Fruit fly (Drosophila melanogaster) whole organism, wandering third instar larva: Measurements from ENCODE around the gene CG14054.

Experiments used
- Abd-B ChIP-seq: fragments of >200 bp; optimal IDR thresholded peaks from 2 replicates; lab custom pipeline; 2017; ENCODE audit warnings: missing biosample characterization, missing genetic modification characterization
- CG32264 ChIP-seq: fragments of 200-800 bp; sonication (Bioruptor generic); optimal IDR thresholded peaks from 2 replicates; lab custom pipeline; 2016; ENCODE audit warnings: missing biosample characterization, missing genetic modification characterization
- CG9705 ChIP-seq: fragments of 200-800 bp; sonication (Bioruptor generic); optimal IDR thresholded peaks from 2 replicates; lab custom pipeline; 2018; ENCODE audit warnings: missing biosample characterization, mild to moderate bottlenecking, missing genetic modification characterization
- CrebA ChIP-seq: fragments of 200-800 bp; sonication (Bioruptor generic); optimal IDR thresholded peaks from 2 replicates; lab custom pipeline; 2016; ENCODE audit warnings: missing biosample characterization, mild to moderate bottlenecking, missing genetic modification characterization, borderline replicate concordance
- Dfd ChIP-seq: fragments of >200 bp; optimal IDR thresholded peaks from 2 replicates; lab custom pipeline; 2017; ENCODE audit warnings: missing biosample characterization, missing genetic modification characterization
- Dif ChIP-seq: fragments of 200-275, 200-300 bp; sonication (Bioruptor generic); optimal IDR thresholded peaks from 2 replicates; lab custom pipeline; 2018; ENCODE audit warnings: missing biosample characterization, missing genetic modification characterization; ENCODE audit not compliant: partially characterized antibody
- GATAd ChIP-seq: sonication (Bioruptor generic); optimal IDR thresholded peaks from 2 replicates; lab custom pipeline; 2016; ENCODE audit warnings: missing biosample characterization, missing genetic modification characterization
- HLH106 ChIP-seq: fragments of 200-800 bp; optimal IDR thresholded peaks from 3 replicates; lab custom pipeline; 2019; ENCODE audit warnings: missing biosample characterization, mild to moderate bottlenecking, missing genetic modification characterization, moderate library complexity
- Hnf4 ChIP-seq: fragments of 200-800 bp; sonication (Bioruptor generic); optimal IDR thresholded peaks from 2 replicates; lab custom pipeline; 2016; ENCODE audit warnings: missing biosample characterization, mild to moderate bottlenecking, missing genetic modification characterization
- Hr78 ChIP-seq: fragments of >200 bp; optimal IDR thresholded peaks from 2 replicates; lab custom pipeline; 2017; ENCODE audit warnings: missing biosample characterization, missing genetic modification characterization
- Hr83 ChIP-seq: fragments of 200-300 bp; sonication (Bioruptor generic); optimal IDR thresholded peaks from 2 replicates; lab custom pipeline; 2016; ENCODE audit warnings: missing biosample characterization, mild to moderate bottlenecking, missing genetic modification characterization, moderate library complexity; ENCODE audit not compliant: poor library complexity, severe bottlenecking
- Jra ChIP-seq: sonication (Bioruptor generic); optimal IDR thresholded peaks from 2 replicates; lab custom pipeline; 2016; ENCODE audit warnings: missing biosample characterization, missing genetic modification characterization
- Mio ChIP-seq: sonication (Bioruptor generic); optimal IDR thresholded peaks from 2 replicates; lab custom pipeline; 2016; ENCODE audit warnings: missing biosample characterization, missing genetic modification characterization
- Myc ChIP-seq: fragments of >200 bp; optimal IDR thresholded peaks from 2 replicates; lab custom pipeline; 2017
- N ChIP-seq: fragments of >200 bp; optimal IDR thresholded peaks from 2 replicates; lab custom pipeline; 2018; ENCODE audit warnings: missing biosample characterization, missing external identifiers, missing genetic modification characterization
- OdsH ChIP-seq: fragments of 200-800 bp; sonication (Bioruptor generic); optimal IDR thresholded peaks from 2 replicates; lab custom pipeline; 2016; ENCODE audit warnings: missing biosample characterization, mild to moderate bottlenecking, missing genetic modification characterization
- Rel ChIP-seq, 2 experiments: fragments of 200-800 bp; sonication (Bioruptor generic) in 1 of 2; optimal IDR thresholded peaks; 2 replicates in 1 of 2; 3 replicates in 1 of 2; lab custom pipeline; 2016 to 2019; ENCODE audit warnings: mild to moderate bottlenecking in 2 of 2, missing biosample characterization in 2 of 2, missing genetic modification characterization in 2 of 2, moderate library complexity in 1 of 2
- Sp1 ChIP-seq: fragments of 200-800 bp; sonication (Bioruptor generic); optimal IDR thresholded peaks from 3 replicates; lab custom pipeline; 2019; ENCODE audit warnings: missing biosample characterization, mild to moderate bottlenecking, missing genetic modification characterization, moderate library complexity
- Vsx2 ChIP-seq: fragments of 200-300, 225-300 bp; sonication (Bioruptor generic); optimal IDR thresholded peaks from 2 replicates; lab custom pipeline; 2018; ENCODE audit warnings: missing biosample characterization, missing genetic modification characterization; ENCODE audit not compliant: partially characterized antibody
- br ChIP-seq: fragments of 200-800 bp; sonication (Bioruptor generic); optimal IDR thresholded peaks from 2 replicates; lab custom pipeline; 2016; ENCODE audit warnings: missing biosample characterization, missing genetic modification characterization
- brk ChIP-seq: fragments of 200-800 bp; sonication (Bioruptor generic); optimal IDR thresholded peaks from 2 replicates; lab custom pipeline; 2016; ENCODE audit warnings: missing biosample characterization, mild to moderate bottlenecking, missing genetic modification characterization
- dl ChIP-seq, 2 experiments: fragments of 175-275, 200-275 bp in 1 of 2; fragments of 200-275 bp in 1 of 2; sonication (Bioruptor generic); optimal IDR thresholded peaks; lab custom pipeline; 2018; ENCODE audit warnings: mild to moderate bottlenecking in 2 of 2, missing biosample characterization in 2 of 2, missing genetic modification characterization in 2 of 2, moderate library complexity in 2 of 2; ENCODE audit not compliant: partially characterized antibody in 2 of 2, insufficient read depth in 1 of 2
- dmrt93B ChIP-seq: fragments of 200-800 bp; sonication (Bioruptor generic); optimal IDR thresholded peaks from 2 replicates; lab custom pipeline; 2018; ENCODE audit warnings: missing biosample characterization, mild to moderate bottlenecking, missing genetic modification characterization
- dsf ChIP-seq: sonication (Bioruptor generic); optimal IDR thresholded peaks from 2 replicates; lab custom pipeline; 2016; ENCODE audit warnings: missing biosample characterization, missing genetic modification characterization, borderline replicate concordance
- ey ChIP-seq: fragments of 200-800 bp; sonication (Bioruptor generic); optimal IDR thresholded peaks from 2 replicates; lab custom pipeline; 2016; ENCODE audit warnings: missing biosample characterization, missing genetic modification characterization
- foxo ChIP-seq, 2 experiments: fragments of 200-800 bp; sonication (Bioruptor generic); optimal IDR thresholded peaks; 2 replicates in 1 of 2; 3 replicates in 1 of 2; lab custom pipeline; 2016 to 2017; ENCODE audit warnings: missing biosample characterization in 2 of 2, missing genetic modification characterization in 2 of 2
- fru ChIP-seq: fragments of 200-800 bp; sonication (Bioruptor generic); optimal IDR thresholded peaks from 3 replicates; lab custom pipeline; 2016; ENCODE audit warnings: missing biosample characterization, mild to moderate bottlenecking, missing genetic modification characterization
- h ChIP-seq: fragments of 200-800 bp; sonication (Bioruptor generic); optimal IDR thresholded peaks from 3 replicates; lab custom pipeline; 2016; ENCODE audit warnings: missing biosample characterization, mild to moderate bottlenecking, missing genetic modification characterization
- jim ChIP-seq: fragments of 175-275, 200-325 bp; sonication (Bioruptor generic); optimal IDR thresholded peaks from 2 replicates; lab custom pipeline; 2016; ENCODE audit warnings: missing biosample characterization, mild to moderate bottlenecking, missing genetic modification characterization
- lola ChIP-seq: fragments of >200 bp; optimal IDR thresholded peaks from 2 replicates; lab custom pipeline; 2017; ENCODE audit warnings: missing biosample characterization, missing genetic modification characterization
- pan ChIP-seq: fragments of >200 bp; optimal IDR thresholded peaks from 2 replicates; lab custom pipeline; 2017
- psq ChIP-seq: fragments of 200-800 bp; sonication (Bioruptor generic); optimal IDR thresholded peaks from 3 replicates; lab custom pipeline; 2017; ENCODE audit warnings: missing biosample characterization, mild to moderate bottlenecking, missing genetic modification characterization, moderate library complexity
- rgr ChIP-seq: fragments of 200-800 bp; sonication (Bioruptor generic); optimal IDR thresholded peaks from 3 replicates; lab custom pipeline; 2016; ENCODE audit warnings: missing biosample characterization, mild to moderate bottlenecking, missing genetic modification characterization
- sage ChIP-seq: fragments of 200-800 bp; sonication (Bioruptor generic); optimal IDR thresholded peaks from 2 replicates; lab custom pipeline; 2016; ENCODE audit warnings: missing biosample characterization, mild to moderate bottlenecking, missing genetic modification characterization
- sv ChIP-seq: fragments of 200-800 bp; sonication (Bioruptor generic); optimal IDR thresholded peaks from 3 replicates; lab custom pipeline; 2016; ENCODE audit warnings: missing biosample characterization, missing genetic modification characterization
- tai ChIP-seq: sonication (Bioruptor generic); optimal IDR thresholded peaks from 2 replicates; lab custom pipeline; 2016; ENCODE audit warnings: missing biosample characterization, missing genetic modification characterization
- usp ChIP-seq: fragments of >200 bp; optimal IDR thresholded peaks from 2 replicates; lab custom pipeline; 2017; ENCODE audit warnings: missing biosample characterization, missing genetic modification characterization
- woc ChIP-seq: sonication (Bioruptor generic); optimal IDR thresholded peaks from 2 replicates; lab custom pipeline; 2016; ENCODE audit warnings: missing biosample characterization, mild to moderate bottlenecking, missing genetic modification characterization

CG14054 gene

dm6 chrX:2089812-2090211, 23.7 kb upstream of the CG14054 start:
- TF ChIP-seq Mio (GFP tag; lab: Kevin White, UChicago) (no peak), GATAd (no peak), Vsx2 (GFP tag; lab: Kevin White, UChicago) (no peak), jim (GFP tag; lab: Kevin White, UChicago) (no peak), pan (lab: Kevin White, UChicago) (no peak)

DNA sequence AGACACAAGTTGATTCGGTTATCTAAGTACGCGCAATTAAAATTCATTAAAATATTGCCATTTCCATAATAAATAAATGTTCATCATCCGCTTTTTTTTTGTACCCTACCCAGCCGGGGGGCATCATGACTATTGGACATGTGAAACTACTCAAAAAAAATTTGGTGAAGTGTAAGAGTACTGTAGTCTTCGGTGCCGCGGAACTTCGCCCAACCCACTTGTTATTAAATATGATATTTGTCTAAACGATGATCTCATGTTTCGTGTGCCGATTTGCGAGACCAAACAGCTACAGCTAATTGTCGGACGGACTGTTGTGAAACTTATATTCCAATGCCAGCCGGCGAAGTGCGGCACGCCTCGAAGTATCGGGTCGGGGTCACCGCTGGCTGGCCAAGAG, 22.6 kb upstream of the CG14054 start:
- TF ChIP-seq dl (GFP tag; optimal IDR thresholded peaks at IDR 0.05; lab: Kevin White, UChicago; ENCODE audit: insufficient read depth in 1 of 2, partially characterized antibody in 2 of 2) (no peak), Mio (GFP tag; lab: Kevin White, UChicago) (no peak), psq (no peak), CG32264 (no peak), tai (GFP tag; lab: Kevin White, UChicago) (no peak), Vsx2 (GFP tag; lab: Kevin White, UChicago) (no peak), jim (GFP tag; lab: Kevin White, UChicago) (no peak), Hnf4 (no peak), Sp1 (GFP tag; lab: Kevin White, UChicago) (no peak), Dif (no peak), CrebA (GFP tag; lab: Kevin White, UChicago) (no peak), fru (GFP tag; lab: Kevin White, UChicago) (no peak), sv (no peak), rgr (no peak), Myc (no peak), HLH106 (tag; lab: Kevin White, UChicago) (no peak), dmrt93B (GFP tag; lab: Kevin White, UChicago) (no peak), Rel (GFP tag; optimal IDR thresholded peaks at IDR 0.05; lab: Kevin White, UChicago) (no peak), Rel (tag; optimal IDR thresholded peaks at IDR 0.05; lab: Kevin White, UChicago) (no peak)

DNA sequence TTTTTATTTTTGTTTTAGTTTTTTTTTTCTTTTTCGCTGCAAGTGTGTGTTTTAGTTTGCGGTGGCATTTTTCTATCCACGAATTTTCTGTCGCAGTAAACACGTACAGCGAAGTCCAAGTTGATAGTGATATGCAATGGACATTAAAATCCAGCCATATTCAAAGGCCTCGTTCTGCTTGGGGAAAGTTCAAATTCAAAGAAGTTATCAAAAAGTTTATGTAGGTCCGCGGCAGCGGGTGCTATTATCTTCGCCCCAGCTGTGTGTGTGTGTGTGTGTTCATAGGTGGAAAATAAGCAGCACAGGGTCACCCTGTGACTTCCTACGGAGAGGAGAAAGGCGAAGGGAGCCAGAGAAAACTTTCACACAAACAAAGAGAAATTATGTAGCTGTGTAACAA, 21.3 kb upstream of the CG14054 start:
- TF ChIP-seq Mio (GFP tag; lab: Kevin White, UChicago) = no peak

DNA sequence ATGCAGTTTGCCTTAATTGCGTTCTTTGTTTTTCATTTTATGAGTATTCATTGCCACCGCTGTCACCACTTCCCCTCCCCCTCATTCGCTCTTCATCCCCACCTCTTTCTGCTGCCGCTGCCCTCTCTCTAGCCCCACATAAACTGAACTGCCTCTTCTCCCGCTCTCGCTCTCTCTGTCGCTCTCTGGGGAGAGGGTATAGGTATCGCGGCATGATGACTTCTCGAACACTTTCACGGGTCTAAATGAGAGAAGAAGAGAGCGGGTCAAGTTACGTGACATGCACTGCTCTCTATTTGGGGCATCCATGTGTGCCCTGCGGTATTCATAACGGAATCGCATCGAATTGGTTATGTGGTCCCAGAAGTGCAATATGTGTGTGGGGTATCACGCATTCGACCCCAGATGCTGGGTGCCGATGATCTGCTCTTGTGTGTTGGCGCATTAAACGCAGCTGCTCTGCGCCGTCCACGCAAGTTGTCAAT, 17.6 kb upstream of the CG14054 start:
- TF ChIP-seq Hr78 (GFP tag; lab: Kevin White, UChicago) (no peak), Mio (GFP tag; lab: Kevin White, UChicago) (peak; percentile 48), Jra (GFP tag; lab: Kevin White, UChicago) (peak; percentile 52), usp (GFP tag; lab: Kevin White, UChicago) (no peak), woc (GFP tag; lab: Kevin White, UChicago) (peak; percentile 96), sage (no peak), jim (GFP tag; lab: Kevin White, UChicago) (peak; percentile 91), sv (peak; percentile 30), Abd-B (no peak), Hr83 (GFP tag; lab: Kevin White, UChicago) (peak; percentile 80), lola (no peak), h (GFP tag; lab: Kevin White, UChicago) (peak; percentile 95), CrebA (GFP tag; lab: Kevin White, UChicago) (no peak), Hnf4 (peak; percentile 86), Myc (no peak), br (GFP tag; lab: Kevin White, UChicago) (peak; percentile 94), ey (peak; percentile 96), Vsx2 (GFP tag; lab: Kevin White, UChicago) (no peak), Sp1 (GFP tag; lab: Kevin White, UChicago) (peak; percentile 79), dl (GFP tag; optimal IDR thresholded peaks at IDR 0.05; lab: Kevin White, UChicago; ENCODE audit: insufficient read depth in 1 of 2, partially characterized antibody in 2 of 2) (peak; percentile 94 to 98), GATAd (no peak), dmrt93B (GFP tag; lab: Kevin White, UChicago) (peak; percentile 76), tai (GFP tag; lab: Kevin White, UChicago) (no peak), OdsH (GFP tag; lab: Kevin White, UChicago) (peak; percentile 92), fru (GFP tag; lab: Kevin White, UChicago) (peak; percentile 93), Dfd (GFP tag; lab: Kevin White, UChicago) (no peak), Dif (peak; percentile 99), N (GFP tag; lab: Kevin White, UChicago) (no peak), foxo (GFP tag; optimal IDR thresholded peaks at IDR 0.05; lab: Kevin White, UChicago) (peak; percentile 59 to 91), HLH106 (tag; lab: Kevin White, UChicago) (peak; percentile 76), psq (peak; percentile 82), CG9705 (GFP tag; lab: Kevin White, UChicago) (no peak), dsf (GFP tag; lab: Kevin White, UChicago) (peak; percentile 1), brk (GFP tag; lab: Kevin White, UChicago) (no peak), pan (lab: Kevin White, UChicago) (peak; percentile 81), rgr (peak; percentile 92), CG32264 (peak; percentile 78), Rel (GFP tag; optimal IDR thresholded peaks at IDR 0.05; lab: Kevin White, UChicago) (peak; percentile 49), Rel (tag; optimal IDR thresholded peaks at IDR 0.05; lab: Kevin White, UChicago) (peak; percentile 43)
- TF ChIP-seq, all 38 proteins: peak for 24
